Worm (Caenorhabditis elegans) whole organism, L4 larva: Measurements from ENCODE around the gene T27A8.2.

Experiments
- R02D3.7 ChIP-seq: fragments of 150-350 bp; sonication (generic microtip); optimal IDR thresholded peaks from 3 replicates; lab custom pipeline; 2014; ENCODE audit warnings: missing biosample characterization, missing genetic modification characterization
- daf-16 ChIP-seq, 3 experiments: sonication (generic microtip); optimal IDR thresholded peaks; 2 replicates each; lab custom pipeline; 2016 to 2017; ENCODE audit warnings: missing genetic modification characterization in 3 of 3, missing genetic modification reagents in 3 of 3, mild to moderate bottlenecking in 2 of 3, missing compliant biosample characterization in 2 of 3, missing biosample characterization in 1 of 3, moderate library complexity in 1 of 3
- egl-43 ChIP-seq: fragments of 200-800 bp; sonication (Bioruptor generic); IDR thresholded peaks from 2 replicates; pipeline ENCODE4 v1.3.6; 2022; ENCODE audit warnings: missing genetic modification reagents, missing genetic modification characterization, missing compliant biosample characterization
- hlh-30 ChIP-seq: sonication (generic microtip); optimal IDR thresholded peaks from 2 replicates; lab custom pipeline; 2017; ENCODE audit warnings: antibody characterized with exemption, mild to moderate bottlenecking, missing genetic modification characterization, missing compliant biosample characterization; ENCODE audit not compliant: insufficient read depth
- lim-7 ChIP-seq: fragments of 200-800 bp; sonication (Bioruptor generic); IDR thresholded peaks from 2 replicates; pipeline ENCODE4 v1.3.6; 2022; ENCODE audit warnings: missing genetic modification characterization, missing compliant biosample characterization
- nhr-11 ChIP-seq: fragments of 150-350 bp; optimal IDR thresholded peaks from 2 replicates; lab custom pipeline; 2014; ENCODE audit warnings: missing biosample characterization, missing genetic modification characterization
- nhr-237 ChIP-seq: sonication (generic microtip); optimal IDR thresholded peaks from 2 replicates; lab custom pipeline; 2017; ENCODE audit warnings: missing biosample characterization, missing genetic modification characterization
- nhr-28 ChIP-seq: fragments of 150-350 bp; optimal IDR thresholded peaks from 2 replicates; lab custom pipeline; 2014; ENCODE audit warnings: missing biosample characterization, missing genetic modification characterization
- pha-4 ChIP-seq, 2 experiments: fragments of 150-350 bp in 1 of 2; fragments of 200-800 bp in 1 of 2; sonication (Bioruptor generic) in 1 of 2; IDR thresholded peaks in 1 of 2; optimal IDR thresholded peaks in 1 of 2; 2 replicates each; pipeline versions ENCODE4 v1.3.6 to Lab custom; 2014 to 2022; ENCODE audit warnings: missing genetic modification characterization in 2 of 2, missing genetic modification reagents in 2 of 2, missing biosample characterization in 1 of 2, missing compliant biosample characterization in 1 of 2
- spr-1 ChIP-seq: sonication (generic microtip); optimal IDR thresholded peaks from 2 replicates; lab custom pipeline; 2016; ENCODE audit warnings: mild to moderate bottlenecking, missing genetic modification characterization, missing compliant biosample characterization
- unc-130 ChIP-seq: sonication (generic microtip); optimal IDR thresholded peaks from 2 replicates; lab custom pipeline; 2016; ENCODE audit warnings: missing genetic modification reagents, missing genetic modification characterization, missing compliant biosample characterization
- unc-39 ChIP-seq: sonication (generic microtip); optimal IDR thresholded peaks from 2 replicates; lab custom pipeline; 2017; ENCODE audit warnings: missing biosample characterization, missing genetic modification characterization

DNA sequence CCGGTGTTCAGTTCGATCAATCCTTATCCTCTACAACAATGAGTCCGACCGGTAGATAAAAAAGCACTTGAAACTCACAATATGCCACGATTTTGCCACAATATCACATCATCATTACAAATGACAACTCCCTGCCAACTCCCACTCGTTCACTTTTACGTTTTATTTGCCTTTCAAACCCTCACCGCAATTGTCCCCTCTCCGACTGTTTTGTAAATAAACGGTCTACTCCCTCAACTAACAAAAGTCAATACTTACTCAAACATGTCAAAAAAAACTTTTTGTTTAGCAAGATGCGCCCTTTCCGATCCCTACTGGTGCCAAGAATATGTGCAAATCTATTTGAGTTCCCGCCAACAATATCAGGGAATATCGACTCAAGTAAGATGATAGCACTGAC is 26.3 kb upstream of the T27A8.2 start, which contains the start of gene C30F2.2:
- TF ChIP-seq spr-1 (tag; lab: Kevin White, UChicago), result no peak
- no peak for TF ChIP-seq unc-39
- no peak for TF ChIP-seq nhr-237 (tag; lab: Kevin White, UChicago)
- TF ChIP-seq lim-7 (GFP tag; lab: Robert Waterston, UW), result no peak
- no peak for TF ChIP-seq nhr-11 (tag; lab: Kevin White, UChicago)
- no peak for TF ChIP-seq daf-16 (GFP tag; optimal IDR thresholded peaks at IDR 0.05; lab: Kevin White, UChicago)
- no peak for TF ChIP-seq daf-16 (tag; optimal IDR thresholded peaks at IDR 0.05; lab: Kevin White, UChicago)
- no peak for TF ChIP-seq R02D3.7
- TF ChIP-seq nhr-28 (tag; lab: Kevin White, UChicago), result no peak
- no peak for TF ChIP-seq hlh-30 (tag; lab: Kevin White, UChicago)
- no peak for TF ChIP-seq unc-130 (GFP tag; lab: Kevin White, UChicago)
- no peak for TF ChIP-seq pha-4 (GFP tag; IDR thresholded peaks at IDR 0.05; lab: Robert Waterston, UW)
- peak; percentile 80 for TF ChIP-seq pha-4 (tag; optimal IDR thresholded peaks at IDR 0.05; lab: Kevin White, UChicago)
- TF ChIP-seq egl-43 (GFP tag; lab: Robert Waterston, UW), result no peak
